Worm (Caenorhabditis elegans) whole organism, L4 larva: ENCODE results near the gene F28H7.7.

Source experiments
- F10B5.3 ChIP-seq: sonication (generic microtip); optimal IDR thresholded peaks from 2 replicates; lab custom pipeline; 2016; ENCODE audit warnings: mild to moderate bottlenecking, missing genetic modification characterization, missing compliant biosample characterization
- F44E2.7 ChIP-seq: fragments of 200-800 bp; sonication (Bioruptor generic); IDR thresholded peaks from 2 replicates; pipeline ENCODE4 v2.1.2; 2022; ENCODE audit warnings: missing genetic modification characterization, missing compliant biosample characterization
- T20F7.1 ChIP-seq: fragments of 200-800 bp; sonication (Bioruptor generic); optimal IDR thresholded peaks from 2 replicates; lab custom pipeline; 2018; ENCODE audit warnings: mild to moderate bottlenecking, missing genetic modification characterization, missing compliant biosample characterization
- T26A8.4 ChIP-seq: fragments of 200-800 bp; sonication (Bioruptor generic); IDR thresholded peaks from 2 replicates; pipeline ENCODE4 v1.3.6; 2022; ENCODE audit warnings: missing genetic modification characterization, missing compliant biosample characterization
- Y105C5A.15 ChIP-seq: fragments of 200-800 bp; sonication (Bioruptor generic); IDR thresholded peaks from 2 replicates; pipeline ENCODE4 v1.3.6; 2022; ENCODE audit warnings: missing genetic modification characterization, missing compliant biosample characterization
- ZK546.5 ChIP-seq, 2 experiments: sonication (generic microtip); optimal IDR thresholded peaks; 2 replicates each; lab custom pipeline; 2017; ENCODE audit warnings: missing biosample characterization in 2 of 2, missing genetic modification characterization in 2 of 2
- arid-1 ChIP-seq: fragments of 200-800 bp; sonication (Bioruptor generic); conservative IDR thresholded peaks from 2 replicates; pipeline ENCODE4 v1.3.6; 2022; ENCODE audit warnings: missing genetic modification reagents, missing genetic modification characterization, missing compliant biosample characterization
- ceh-28 ChIP-seq: fragments of 150-350 bp; optimal IDR thresholded peaks from 2 replicates; lab custom pipeline; 2014; ENCODE audit warnings: missing biosample characterization, missing genetic modification reagents, missing genetic modification characterization
- ceh-44 ChIP-seq: fragments of 200-800 bp; sonication (Bioruptor generic); IDR thresholded peaks from 2 replicates; pipeline ENCODE4 v1.3.6; 2022; ENCODE audit warnings: missing genetic modification reagents, missing genetic modification characterization, missing compliant biosample characterization
- ces-1 ChIP-seq: fragments of 150-350 bp; sonication (generic microtip); optimal IDR thresholded peaks from 4 replicates; lab custom pipeline; 2014; ENCODE audit warnings: missing biosample characterization, missing genetic modification reagents, missing genetic modification characterization
- cey-2 ChIP-seq: sonication (generic microtip); optimal IDR thresholded peaks from 3 replicates; lab custom pipeline; 2017; ENCODE audit warnings: missing genetic modification characterization, mild to moderate bottlenecking, missing compliant biosample characterization, antibody characterized with exemption, borderline replicate concordance; ENCODE audit not compliant: insufficient read depth
- daf-12 ChIP-seq: fragments of 150-350 bp; optimal IDR thresholded peaks from 2 replicates; lab custom pipeline; 2014; ENCODE audit warnings: missing biosample characterization, missing genetic modification reagents, missing genetic modification characterization
- daf-16 ChIP-seq, 3 experiments: sonication (generic microtip); optimal IDR thresholded peaks; 2 replicates each; lab custom pipeline; 2016 to 2017; ENCODE audit warnings: missing genetic modification characterization in 3 of 3, missing genetic modification reagents in 3 of 3, mild to moderate bottlenecking in 2 of 3, missing compliant biosample characterization in 2 of 3, missing biosample characterization in 1 of 3, moderate library complexity in 1 of 3
- daf-19 ChIP-seq: fragments of 200-800 bp; sonication (Bioruptor generic); conservative IDR thresholded peaks from 2 replicates; pipeline ENCODE4 v1.3.6; 2022; ENCODE audit warnings: missing genetic modification characterization, missing compliant biosample characterization
- dpl-1 ChIP-seq: fragments of 150-350 bp; optimal IDR thresholded peaks from 2 replicates; lab custom pipeline; 2014; ENCODE audit warnings: missing biosample characterization, missing genetic modification reagents, missing genetic modification characterization
- duxl-1 ChIP-seq: sonication (generic microtip); optimal IDR thresholded peaks from 2 replicates; lab custom pipeline; 2016; ENCODE audit warnings: mild to moderate bottlenecking, missing genetic modification characterization, moderate library complexity, missing compliant biosample characterization; ENCODE audit not compliant: poor library complexity
- dve-1 ChIP-seq: sonication (generic microtip); optimal IDR thresholded peaks from 2 replicates; lab custom pipeline; 2017; ENCODE audit warnings: antibody characterized with exemption, mild to moderate bottlenecking, missing genetic modification characterization, missing compliant biosample characterization; ENCODE audit not compliant: insufficient read depth
- egl-43 ChIP-seq: fragments of 200-800 bp; sonication (Bioruptor generic); IDR thresholded peaks from 2 replicates; pipeline ENCODE4 v1.3.6; 2022; ENCODE audit warnings: missing genetic modification reagents, missing genetic modification characterization, missing compliant biosample characterization
- fkh-10 ChIP-seq: fragments of 150-350 bp; optimal IDR thresholded peaks from 2 replicates; lab custom pipeline; 2014; ENCODE audit warnings: missing biosample characterization, missing genetic modification reagents, missing genetic modification characterization
- fos-1 ChIP-seq: fragments of 150-350 bp; optimal IDR thresholded peaks from 2 replicates; lab custom pipeline; 2014; ENCODE audit warnings: missing biosample characterization, missing genetic modification characterization
- hif-1 ChIP-seq, 2 experiments: sonication (generic microtip); optimal IDR thresholded peaks; 2 replicates each; lab custom pipeline; 2016 to 2017; ENCODE audit warnings: missing compliant biosample characterization in 2 of 2, missing genetic modification characterization in 2 of 2, missing genetic modification reagents in 2 of 2, missing genotype in 2 of 2, mild to moderate bottlenecking in 1 of 2
- hlh-11 ChIP-seq: fragments of 200-800 bp; sonication (Bioruptor generic); optimal IDR thresholded peaks from 2 replicates; lab custom pipeline; 2018; ENCODE audit warnings: mild to moderate bottlenecking, missing genetic modification characterization, missing compliant biosample characterization
- hlh-30 ChIP-seq: sonication (generic microtip); optimal IDR thresholded peaks from 2 replicates; lab custom pipeline; 2017; ENCODE audit warnings: antibody characterized with exemption, mild to moderate bottlenecking, missing genetic modification characterization, missing compliant biosample characterization; ENCODE audit not compliant: insufficient read depth
- hmg-1.1 ChIP-seq: fragments of 200-800 bp; sonication (Bioruptor generic); IDR thresholded peaks from 2 replicates; pipeline ENCODE4 v1.3.6; 2022; ENCODE audit warnings: missing genetic modification reagents, missing genetic modification characterization, missing compliant biosample characterization
- lin-39 ChIP-seq: fragments of 150-350 bp; optimal IDR thresholded peaks from 2 replicates; lab custom pipeline; 2014; ENCODE audit warnings: missing biosample characterization, missing genetic modification reagents, missing genetic modification characterization
- madf-9 ChIP-seq: fragments of 200-800 bp; sonication (Bioruptor generic); conservative IDR thresholded peaks from 2 replicates; pipeline ENCODE4 v1.3.6; 2022; ENCODE audit warnings: missing genetic modification reagents, missing genetic modification characterization, missing compliant biosample characterization
- mxl-2 ChIP-seq: fragments of 200-800 bp; sonication (Bioruptor generic); conservative IDR thresholded peaks from 2 replicates; pipeline ENCODE4 v1.3.6; 2022; ENCODE audit warnings: missing genetic modification reagents, missing genetic modification characterization, missing compliant biosample characterization
- mxl-3 ChIP-seq: fragments of 200-800 bp; sonication (Bioruptor generic); optimal IDR thresholded peaks from 2 replicates; lab custom pipeline; 2018; ENCODE audit warnings: mild to moderate bottlenecking, missing genetic modification characterization, missing compliant biosample characterization
- nhr-10 ChIP-seq: fragments of 150-350 bp; optimal IDR thresholded peaks from 2 replicates; lab custom pipeline; 2014; ENCODE audit warnings: missing biosample characterization, missing genetic modification characterization
- nhr-102 ChIP-seq: sonication (generic microtip); optimal IDR thresholded peaks from 2 replicates; lab custom pipeline; 2016; ENCODE audit warnings: mild to moderate bottlenecking, missing genetic modification characterization, moderate library complexity, missing compliant biosample characterization
- nhr-25 ChIP-seq: sonication (generic microtip); optimal IDR thresholded peaks from 2 replicates; lab custom pipeline; 2017; ENCODE audit warnings: missing genetic modification characterization, mild to moderate bottlenecking, missing compliant biosample characterization, antibody characterized with exemption, moderate library complexity, borderline replicate concordance; ENCODE audit not compliant: insufficient read depth
- nhr-41 ChIP-seq: fragments of 200-800 bp; sonication (Bioruptor generic); IDR thresholded peaks from 2 replicates; pipeline ENCODE4 v1.3.6; 2022; ENCODE audit warnings: missing genetic modification reagents, missing genetic modification characterization, missing compliant biosample characterization
- nhr-76 ChIP-seq: fragments of 150-350 bp; optimal IDR thresholded peaks from 2 replicates; lab custom pipeline; 2014; ENCODE audit warnings: missing biosample characterization, missing genetic modification characterization
- spr-1 ChIP-seq: sonication (generic microtip); optimal IDR thresholded peaks from 2 replicates; lab custom pipeline; 2016; ENCODE audit warnings: mild to moderate bottlenecking, missing genetic modification characterization, missing compliant biosample characterization
- spr-3 ChIP-seq: fragments of 200-800 bp; sonication (Bioruptor generic); optimal IDR thresholded peaks from 2 replicates; lab custom pipeline; 2018; ENCODE audit warnings: mild to moderate bottlenecking, missing genetic modification characterization, missing compliant biosample characterization
- tra-1 ChIP-seq: fragments of 200-800 bp; sonication (Bioruptor generic); IDR thresholded peaks from 2 replicates; pipeline ENCODE4 v1.3.6; 2022; ENCODE audit warnings: missing genetic modification reagents, missing genetic modification characterization, missing compliant biosample characterization
- unc-39 ChIP-seq: sonication (generic microtip); optimal IDR thresholded peaks from 2 replicates; lab custom pipeline; 2017; ENCODE audit warnings: missing biosample characterization, missing genetic modification characterization
- unc-62 ChIP-seq, 3 experiments: fragments of 150-350 bp in 1 of 3; sonication (generic microtip); optimal IDR thresholded peaks in 2 of 3; peaks in 1 of 3; 1 replicate in 1 of 3; 2 replicates in 2 of 3; lab custom pipeline; 2014 to 2017; ENCODE audit warnings: missing biosample characterization in 3 of 3, missing genetic modification characterization in 3 of 3, missing genetic modification reagents in 3 of 3, missing genotype in 1 of 3
- zag-1 ChIP-seq: fragments of 150-350 bp; optimal IDR thresholded peaks from 2 replicates; lab custom pipeline; 2014; ENCODE audit warnings: missing biosample characterization, missing genetic modification characterization
- zfp-2 ChIP-seq: sonication (generic microtip); optimal IDR thresholded peaks from 2 replicates; lab custom pipeline; 2016; ENCODE audit warnings: mild to moderate bottlenecking, missing genetic modification characterization, missing compliant biosample characterization
- zip-11 ChIP-seq: fragments of 200-800 bp; sonication (Bioruptor generic); IDR thresholded peaks from 2 replicates; pipeline ENCODE4 v1.3.6; 2022; ENCODE audit warnings: missing genetic modification characterization, missing compliant biosample characterization
- zip-2 ChIP-seq: fragments of 150-350 bp; optimal IDR thresholded peaks from 2 replicates; lab custom pipeline; 2014; ENCODE audit warnings: missing biosample characterization, missing genetic modification characterization

The F28H7.7 gene

DNA sequence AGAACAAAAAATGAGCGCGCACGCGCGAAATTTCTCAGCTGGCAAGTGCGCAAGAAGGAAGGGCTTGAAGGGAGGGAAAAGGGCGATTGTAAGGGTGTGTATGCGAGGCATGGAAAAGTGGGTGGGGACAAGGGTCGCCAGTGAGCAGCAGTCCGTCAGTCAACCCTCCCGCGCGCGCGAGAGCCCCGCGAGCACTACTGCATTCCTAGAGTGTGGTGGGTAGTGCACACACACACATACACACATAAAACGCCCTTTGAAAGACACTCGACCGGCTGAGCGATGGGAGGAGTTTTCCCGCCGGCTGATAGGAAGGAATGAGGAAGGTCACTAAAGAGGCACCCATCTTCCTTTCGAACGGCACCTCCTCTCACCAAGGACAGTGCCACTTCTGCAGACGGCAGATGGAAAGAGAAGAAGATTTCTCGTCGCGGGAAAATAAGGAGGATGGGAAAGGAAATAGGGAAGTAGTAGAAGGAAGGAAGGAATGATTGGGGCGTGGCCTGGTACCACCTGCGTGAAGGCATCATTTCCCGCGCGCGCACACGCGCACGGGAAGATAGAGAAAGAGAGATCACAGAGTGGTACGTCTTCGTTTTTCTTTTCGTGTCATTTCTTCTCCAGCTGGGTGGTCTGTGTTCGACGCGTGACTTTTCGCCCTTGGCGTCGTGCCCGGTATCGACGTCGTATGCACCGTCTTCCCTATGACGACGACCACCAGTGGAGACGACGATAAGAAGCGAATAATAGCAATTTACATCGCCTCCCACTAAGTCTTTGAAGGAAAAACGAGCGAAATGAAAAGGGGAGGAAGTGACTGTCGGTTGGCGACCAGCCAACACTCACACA lies 36.9 kb downstream of the F28H7.7 start (continued):
- TF ChIP-seq dpl-1 (peak; percentile 24), fkh-10 (no peak), ceh-28 (tag; lab: Kevin White, UChicago) (no peak), nhr-25 (tag; lab: Kevin White, UChicago) (peak; percentile 92), F10B5.3 (no peak), nhr-76 (tag; lab: Kevin White, UChicago) (no peak), F44E2.7 (GFP tag; lab: Robert Waterston, UW) (no peak), egl-43 (peak; percentile 61; the same call in 1 of the 2 replicates), Y105C5A.15 (GFP tag; lab: Robert Waterston, UW) (no peak), cey-2 (tag; lab: Kevin White, UChicago) (peak; percentile 83)

- TF ChIP-seq hmg-1.1 (GFP tag; lab: Robert Waterston, UW) (peak; percentile 94), mxl-3 (GFP tag; lab: Kevin White, UChicago) (peak; percentile 95), T20F7.1 (peak; percentile 57), arid-1 (peak; percentile 75), nhr-41 (GFP tag; lab: Robert Waterston, UW) (peak; percentile 85), hlh-11 (tag; lab: Kevin White, UChicago) (peak; percentile 99), fkh-10 (peak; percentile 93), nhr-10 (peak; percentile 27), daf-19 (GFP tag; lab: Robert Waterston, UW) (peak; percentile 66; the same call in 1 of the 2 replicates), zag-1 (tag; lab: Kevin White, UChicago) (peak; percentile 15), spr-3 (peak; percentile 62), spr-1 (peak; percentile 29), T26A8.4 (GFP tag; lab: Robert Waterston, UW) (peak; percentile 94), lin-39 (tag; lab: Kevin White, UChicago) (no peak), duxl-1 (no peak), dve-1 (tag; lab: Kevin White, UChicago) (peak; percentile 91), daf-12 (no peak), zip-11 (GFP tag; lab: Robert Waterston, UW) (no peak), unc-39 (tag; lab: Kevin White, UChicago) (no peak), nhr-102 (tag; lab: Kevin White, UChicago) (peak; percentile 56), ZK546.5 (tag; optimal IDR thresholded peaks at IDR 0.05; lab: Kevin White, UChicago) (no peak), ceh-44 (GFP tag; lab: Robert Waterston, UW) (no peak), tra-1 (GFP tag; lab: Robert Waterston, UW) (peak; percentile 95), fos-1 (tag; lab: Kevin White, UChicago) (no peak), madf-9 (GFP tag; lab: Robert Waterston, UW) (peak; percentile 89), hif-1 (tag; optimal IDR thresholded peaks at IDR 0.05; lab: Kevin White, UChicago) (peak in 1 of 2 experiments; percentile 96), zfp-2 (peak; percentile 46), zip-2 (tag; lab: Kevin White, UChicago) (peak; percentile 47), ces-1 (GFP tag; lab: Kevin White, UChicago) (no peak), F44E2.7 (GFP tag; lab: Robert Waterston, UW) (no peak), hlh-30 (tag; lab: Kevin White, UChicago) (peak; percentile 98), mxl-2 (GFP tag; lab: Robert Waterston, UW) (peak; percentile 86), daf-16 (GFP tag; optimal IDR thresholded peaks at IDR 0.05; lab: Kevin White, UChicago) (peak in 1 of 2 experiments; percentile 39), daf-16 (tag; optimal IDR thresholded peaks at IDR 0.05; lab: Kevin White, UChicago) (no peak), unc-62 (GFP tag; optimal IDR thresholded peaks at IDR 0.05 in 1 of 2; lab: Kevin White, UChicago) (peak in 1 of 2 experiments; percentile 100), unc-62 (tag; optimal IDR thresholded peaks at IDR 0.05; lab: Kevin White, UChicago) (no peak), F10B5.3 (no peak)
Observed at ce11 chrV:10715158-10716152, 38.5 kb downstream of the F28H7.7 start.
